Fruit fly (Drosophila melanogaster) whole organism, pupa: Measurements from ENCODE around the gene Nab2.

Source experiments
- EcR ChIP-seq: fragments of 200-800 bp; sonication (Bioruptor generic); optimal IDR thresholded peaks from 3 replicates; lab custom pipeline; 2019; ENCODE audit warnings: missing biosample characterization, missing genetic modification characterization, mild to moderate bottlenecking, moderate library complexity, missing genetic modification reagents
- Pif1A ChIP-seq: fragments of 200-800 bp; sonication (Bioruptor generic); optimal IDR thresholded peaks from 3 replicates; lab custom pipeline; 2016; ENCODE audit warnings: missing biosample characterization, missing genetic modification characterization

DNA sequence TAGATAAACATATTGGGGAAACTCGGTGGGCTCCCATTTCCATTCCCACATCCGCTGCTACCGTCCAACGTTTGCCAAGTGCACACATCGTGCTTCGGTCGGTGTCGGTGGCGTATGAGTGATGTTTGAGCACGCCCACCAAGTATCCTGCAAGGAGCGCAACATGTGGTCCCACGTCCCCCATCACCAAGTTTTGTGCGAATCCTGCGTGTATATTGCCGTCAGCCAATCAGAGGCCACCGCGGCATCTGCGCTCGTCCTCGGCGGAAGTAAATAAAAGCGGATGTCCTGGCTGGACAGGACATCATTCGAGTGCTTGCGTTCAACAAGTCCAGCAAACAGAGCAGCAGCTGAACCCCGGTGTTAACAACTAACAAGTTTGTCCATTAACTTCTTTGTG lies 23.0 kb upstream of the Nab2 start, which contains the start of gene Ms:
- no peak for TF ChIP-seq Pif1A (GFP tag; lab: Kevin White, UChicago)
- no peak for TF ChIP-seq EcR (GFP tag; lab: Kevin White, UChicago)
